Fruit fly (Drosophila melanogaster): ENCODE results near the gene bbx.
A peak's percentile ranks its signal among the peaks of the same experiment; 100 is the strongest.

Gene bbx

dm6 chrX:21339476-21339931 is 23.3 kb upstream of the bbx start, which contains the start of the genes tty and fliI (continued):
- peak; percentile 64 for TF ChIP-seq Dp (GFP tag; optimal IDR thresholded peaks at IDR 0.05)
- no peak for TF ChIP-seq lab (GFP tag; optimal IDR thresholded peaks at IDR 0.05)
- TF ChIP-seq chm (GFP tag; IDR thresholded peaks at IDR 0.05), result peak; percentile 91
- TF ChIP-seq Sry-β (GFP tag; optimal IDR thresholded peaks at IDR 0.05), result no peak
- peak; percentile 98 for TF ChIP-seq Med (GFP tag)
- TF ChIP-seq ci (GFP tag; IDR thresholded peaks at IDR 0.05), result peak; percentile 95
- TF ChIP-seq ash1 (GFP tag; optimal IDR thresholded peaks at IDR 0.05), result no peak
- peak; percentile 27 for TF ChIP-seq CG30020 (tag; optimal IDR thresholded peaks at IDR 0.05)
- peak; percentile 85 for TF ChIP-seq jumu (GFP tag; optimal IDR thresholded peaks at IDR 0.05)
- peak; percentile 18 for TF ChIP-seq da (GFP tag; optimal IDR thresholded peaks at IDR 0.05)
- peak; percentile 75 for TF ChIP-seq dm (GFP tag; optimal IDR thresholded peaks at IDR 0.05)
- TF ChIP-seq gsb (GFP tag; IDR thresholded peaks at IDR 0.05), result peak; percentile 75
- TF ChIP-seq ab (GFP tag; optimal IDR thresholded peaks at IDR 0.05), result peak; percentile 24
- TF ChIP-seq pan (optimal IDR thresholded peaks at IDR 0.05), result no peak
- TF ChIP-seq pan (GFP tag; optimal IDR thresholded peaks at IDR 0.05 in 1 of 2, IDR thresholded peaks at IDR 0.05 in 1 of 2), result peak in 1 of 2 experiments; percentile 90
- peak; percentile 74 to 82 for TF ChIP-seq chif (GFP tag; optimal IDR thresholded peaks at IDR 0.05)
- peak; percentile 91 for TF ChIP-seq lilli (GFP tag; optimal IDR thresholded peaks at IDR 0.05)
- TF ChIP-seq NC2β (GFP tag; optimal IDR thresholded peaks at IDR 0.05), result peak; percentile 74
- peak; percentile 80 for TF ChIP-seq CG1602 (GFP tag; optimal IDR thresholded peaks at IDR 0.05)
- TF ChIP-seq gcm (GFP tag; optimal IDR thresholded peaks at IDR 0.05), result peak; percentile 23
- peak; percentile 84 for TF ChIP-seq CG9609 (GFP tag; optimal IDR thresholded peaks at IDR 0.05)
- peak; percentile 53 for TF ChIP-seq CG13296 (GFP tag; optimal IDR thresholded peaks at IDR 0.05)
- TF ChIP-seq CG12391 (tag; optimal IDR thresholded peaks at IDR 0.05), result peak; percentile 80
- peak; percentile 49 for TF ChIP-seq Adf1 (GFP tag; IDR thresholded peaks at IDR 0.05)
- TF ChIP-seq CG7987 (GFP tag; optimal IDR thresholded peaks at IDR 0.05), result peak; percentile 69
- peak; percentile 61 for TF ChIP-seq Sry-δ (GFP tag; optimal IDR thresholded peaks at IDR 0.05)
- no peak for TF ChIP-seq Sox100B (GFP tag; optimal IDR thresholded peaks at IDR 0.05)
- peak; percentile 89 for TF ChIP-seq MBD-R2 (GFP tag; IDR thresholded peaks at IDR 0.05)
- TF ChIP-seq CG11456 (GFP tag; IDR thresholded peaks at IDR 0.05), result peak; percentile 92
- peak; percentile 84; the same call in 2 of the 3 replicates for TF ChIP-seq CG3726 (GFP tag; IDR thresholded peaks at IDR 0.05)
- peak; percentile 87 for TF ChIP-seq CG8944 (GFP tag; optimal IDR thresholded peaks at IDR 0.05)
- peak; percentile 91 for TF ChIP-seq H2.0 (GFP tag; IDR thresholded peaks at IDR 0.05)
- peak; percentile 39 for TF ChIP-seq Six4 (GFP tag; optimal IDR thresholded peaks at IDR 0.05)
- TF ChIP-seq CG7271 (tag; optimal IDR thresholded peaks at IDR 0.05), result no peak
- TF ChIP-seq CG10979 (tag; optimal IDR thresholded peaks at IDR 0.05), result peak; percentile 53
- peak; percentile 90 for TF ChIP-seq NFAT (GFP tag; IDR thresholded peaks at IDR 0.05)
- peak; percentile 86 for TF ChIP-seq al (GFP tag; IDR thresholded peaks at IDR 0.05)
- TF ChIP-seq CG32772 (GFP tag; IDR thresholded peaks at IDR 0.05), result peak; percentile 93
- TF ChIP-seq fd3F (GFP tag; optimal IDR thresholded peaks at IDR 0.05), result peak; percentile 67
- peak; percentile 93 for TF ChIP-seq Gug (GFP tag; IDR thresholded peaks at IDR 0.05)
- TF ChIP-seq CG31441 (GFP tag; IDR thresholded peaks at IDR 0.05), result peak; percentile 73
- peak; percentile 82 for TF ChIP-seq NfI (GFP tag; optimal IDR thresholded peaks at IDR 0.05)
- TF ChIP-seq chinmo (GFP tag; IDR thresholded peaks at IDR 0.05; ENCODE audit: partially characterized antibody), result 0 out of 4 replicates have a peak, but pooled peaks have one; percentile 5
- TF ChIP-seq pho (GFP tag; optimal IDR thresholded peaks at IDR 0.05), result peak; percentile 81
- TF ChIP-seq lmd (GFP tag; IDR thresholded peaks at IDR 0.05), result peak; percentile 90
- peak; percentile 83 for TF ChIP-seq bcd (GFP tag; optimal IDR thresholded peaks at IDR 0.05)
- TF ChIP-seq CG6654 (GFP tag; optimal IDR thresholded peaks at IDR 0.05), result peak; percentile 36
- peak; percentile 43 for TF ChIP-seq sd (tag; optimal IDR thresholded peaks at IDR 0.05)
- TF ChIP-seq Aef1 (GFP tag; IDR thresholded peaks at IDR 0.05), result peak; percentile 91
- peak; percentile 86 for TF ChIP-seq HLH3B (GFP tag; IDR thresholded peaks at IDR 0.05)
- TF ChIP-seq CG10147 (GFP tag; optimal IDR thresholded peaks at IDR 0.05), result peak; percentile 61

Measured in whole organism, embryonic.